Fruit fly (Drosophila melanogaster) whole organism, embryonic: ENCODE data around the gene CG31109.
A peak's percentile ranks its signal among the peaks of the same experiment; 100 is the strongest.

ENCODE experiments used
- Atf6 ChIP-seq: fragments of 200-800 bp; sonication (Bioruptor generic); IDR thresholded peaks from 2 replicates; pipeline ENCODE4 v1.3.6; 2022; ENCODE audit warnings: missing biosample characterization, missing genetic modification characterization
- Awh ChIP-seq: fragments of 200-800 bp; sonication (Bioruptor generic); IDR thresholded peaks from 2 replicates; pipeline ENCODE4, ENCODE4 v1.3.6; 2022; ENCODE audit warnings: missing biosample characterization, missing genetic modification characterization
- Bgb ChIP-seq: fragments of 200-800 bp; sonication (Bioruptor generic); IDR thresholded peaks from 2 replicates; pipeline ENCODE4 v1.3.6; 2022; ENCODE audit warnings: missing biosample characterization, missing genetic modification characterization; ENCODE audit not compliant: partially characterized antibody
- Blimp-1 ChIP-seq: fragments of 200-800 bp; sonication (Bioruptor generic); optimal IDR thresholded peaks from 3 replicates; lab custom pipeline; 2018; ENCODE audit warnings: missing biosample characterization, missing genetic modification characterization, mild to moderate bottlenecking, moderate library complexity, missing genetic modification reagents
- Bteb2 ChIP-seq: fragments of 200-800 bp; sonication (Bioruptor generic); optimal IDR thresholded peaks from 2 replicates; lab custom pipeline; 2016; ENCODE audit warnings: missing biosample characterization, missing genetic modification characterization
- CG10267 ChIP-seq: fragments of 200-800 bp; sonication (Bioruptor generic); optimal IDR thresholded peaks from 2 replicates; lab custom pipeline; 2018; ENCODE audit warnings: missing biosample characterization, mild to moderate bottlenecking, missing genetic modification characterization, moderate library complexity
- CG10431 ChIP-seq: fragments of 200-800 bp; sonication (Bioruptor generic); optimal IDR thresholded peaks from 3 replicates; lab custom pipeline; 2018; ENCODE audit warnings: missing biosample characterization, mild to moderate bottlenecking, missing genetic modification characterization
- CG11560 ChIP-seq: fragments of 200-800 bp; sonication (Bioruptor generic); IDR thresholded peaks from 3 replicates; pipeline ENCODE4 v1.3.6; 2022; ENCODE audit warnings: missing biosample characterization, missing genetic modification characterization
- CG12155 ChIP-seq: fragments of 200-800 bp; sonication (Bioruptor generic); optimal IDR thresholded peaks from 3 replicates; lab custom pipeline; 2016; ENCODE audit warnings: missing biosample characterization, missing genetic modification characterization
- CG14860 ChIP-seq: fragments of 200-800 bp; sonication (Bioruptor generic); IDR thresholded peaks from 3 replicates; pipeline ENCODE4 v1.3.6; 2022; ENCODE audit warnings: missing biosample characterization, missing genetic modification characterization; ENCODE audit not compliant: partially characterized antibody
- CG15601 ChIP-seq: fragments of 200-800 bp; sonication (Bioruptor generic); optimal IDR thresholded peaks from 3 replicates; lab custom pipeline; 2019; ENCODE audit warnings: missing biosample characterization, mild to moderate bottlenecking, missing genetic modification characterization, moderate library complexity
- CG1603 ChIP-seq: fragments of 200-800 bp; sonication (Bioruptor generic); optimal IDR thresholded peaks from 2 replicates; lab custom pipeline; 2019; ENCODE audit warnings: missing biosample characterization, mild to moderate bottlenecking, missing genetic modification characterization, moderate library complexity
- CG16813 ChIP-seq: fragments of 200-800 bp; sonication (Bioruptor generic); IDR thresholded peaks from 3 replicates; pipeline ENCODE4 v1.3.6; 2022; ENCODE audit warnings: missing biosample characterization, missing genetic modification characterization; ENCODE audit not compliant: partially characterized antibody
- CG17568 ChIP-seq: fragments of 200-800 bp; sonication (Bioruptor generic); optimal IDR thresholded peaks from 2 replicates; lab custom pipeline; 2018; ENCODE audit warnings: missing biosample characterization, mild to moderate bottlenecking, missing genetic modification characterization, moderate library complexity
- CG1832 ChIP-seq: fragments of 200-800 bp; sonication (Bioruptor generic); optimal IDR thresholded peaks from 2 replicates; lab custom pipeline; 2017; ENCODE audit warnings: missing biosample characterization, mild to moderate bottlenecking, missing genetic modification characterization, inconsistent platforms
- CG18619 ChIP-seq: fragments of 200-800 bp; sonication (Bioruptor generic); optimal IDR thresholded peaks from 3 replicates; lab custom pipeline; 2017; ENCODE audit warnings: missing biosample characterization, mild to moderate bottlenecking, missing genetic modification characterization
- CG18764 ChIP-seq: fragments of 200-800 bp; sonication (Bioruptor generic); optimal IDR thresholded peaks from 3 replicates; lab custom pipeline; 2016; ENCODE audit warnings: missing biosample characterization, missing genetic modification characterization
- CG2116 ChIP-seq: fragments of 200-800 bp; sonication (Bioruptor generic); optimal IDR thresholded peaks from 3 replicates; lab custom pipeline; 2018; ENCODE audit warnings: missing biosample characterization, mild to moderate bottlenecking, missing genetic modification characterization
- CG2129 ChIP-seq: fragments of 200-800 bp; sonication (Bioruptor generic); IDR thresholded peaks from 2 replicates; pipeline ENCODE4 v1.3.6; 2022; ENCODE audit warnings: missing biosample characterization, missing genetic modification characterization; ENCODE audit not compliant: partially characterized antibody
- CG2202 ChIP-seq: fragments of 200-800 bp; sonication (Bioruptor generic); optimal IDR thresholded peaks from 2 replicates; lab custom pipeline; 2018; ENCODE audit warnings: missing biosample characterization, mild to moderate bottlenecking, missing genetic modification characterization
- CG3847 ChIP-seq: fragments of 200-800 bp; sonication (Bioruptor generic); IDR thresholded peaks from 2 replicates; pipeline ENCODE4 v1.3.6; 2022; ENCODE audit warnings: missing biosample characterization, missing genetic modification characterization
- CG6175 ChIP-seq: fragments of 200-800 bp; sonication (Bioruptor generic); IDR thresholded peaks from 3 replicates; pipeline ENCODE4 v1.3.6; 2022; ENCODE audit warnings: missing biosample characterization, missing genetic modification characterization
- CG6813 ChIP-seq: fragments of 200-800 bp; sonication (Bioruptor generic); optimal IDR thresholded peaks from 2 replicates; lab custom pipeline; 2017; ENCODE audit warnings: missing biosample characterization, missing genetic modification characterization, mild to moderate bottlenecking, moderate library complexity, missing genetic modification reagents
- CG9437 ChIP-seq: fragments of 200-800 bp; sonication (Bioruptor generic); optimal IDR thresholded peaks from 2 replicates; lab custom pipeline; 2018; ENCODE audit warnings: missing biosample characterization, mild to moderate bottlenecking, missing genetic modification characterization
- Dfd ChIP-seq, 2 experiments: fragments of >200 bp; optimal IDR thresholded peaks; 2 replicates each; lab custom pipeline; 2017; ENCODE audit warnings: missing biosample characterization in 2 of 2, missing genetic modification characterization in 2 of 2
- Dll ChIP-seq: fragments of 200-800 bp; sonication (Bioruptor generic); IDR thresholded peaks from 4 replicates; pipeline ENCODE4 v1.3.6; 2022; ENCODE audit warnings: missing biosample characterization, missing genetic modification characterization; ENCODE audit not compliant: partially characterized antibody
- Dref ChIP-seq: fragments of 200-800 bp; sonication (Bioruptor generic); IDR thresholded peaks from 2 replicates; pipeline ENCODE4 v1.3.6; 2022; ENCODE audit warnings: missing biosample characterization, missing genetic modification characterization
- Hr39 ChIP-seq: fragments of >200 bp; optimal IDR thresholded peaks from 2 replicates; lab custom pipeline; 2017
- Hsf ChIP-seq: fragments of 200-800 bp; sonication (Bioruptor generic); optimal IDR thresholded peaks from 3 replicates; lab custom pipeline; 2016; ENCODE audit warnings: missing biosample characterization, missing genetic modification characterization
- MESR4 ChIP-seq: fragments of 200-800 bp; sonication (Bioruptor generic); optimal IDR thresholded peaks from 2 replicates; lab custom pipeline; 2018; ENCODE audit warnings: missing biosample characterization, mild to moderate bottlenecking, missing genetic modification characterization, moderate library complexity
- Med ChIP-seq: fragments of 200-800 bp; sonication (Bioruptor generic); peaks from one replicate; lab custom pipeline; 2016; ENCODE audit warnings: missing biosample characterization, missing genetic modification characterization, mild to moderate bottlenecking, inconsistent platforms, moderate library complexity
- Oaz ChIP-seq: fragments of 200-800 bp; sonication (Bioruptor generic); IDR thresholded peaks from 2 replicates; pipeline ENCODE4 v1.3.6; 2022; ENCODE audit warnings: missing biosample characterization, missing genetic modification characterization
- Poxn ChIP-seq: fragments of 200-800 bp; sonication (Bioruptor generic); IDR thresholded peaks from 2 replicates; pipeline ENCODE4 v1.3.6; 2022; ENCODE audit warnings: missing biosample characterization, missing genetic modification characterization
- Ptx1 ChIP-seq: fragments of 200-800 bp; sonication (Bioruptor generic); IDR thresholded peaks from 2 replicates; pipeline ENCODE4 v1.3.6; 2022; ENCODE audit warnings: missing biosample characterization, missing genetic modification characterization
- ap ChIP-seq: fragments of 200-800 bp; sonication (Bioruptor generic); IDR thresholded peaks from 2 replicates; pipeline ENCODE4 v1.3.6; 2022; ENCODE audit warnings: missing biosample characterization, missing genetic modification characterization
- ci ChIP-seq: fragments of 200-800 bp; sonication (Bioruptor generic); IDR thresholded peaks from 3 replicates; pipeline ENCODE4 v1.3.6; 2022; ENCODE audit warnings: missing biosample characterization, missing genetic modification characterization
- crp ChIP-seq, 2 experiments: fragments of 200-800 bp; sonication (Bioruptor generic); optimal IDR thresholded peaks; 2 replicates in 1 of 2; 3 replicates in 1 of 2; lab custom pipeline; 2017; ENCODE audit warnings: missing biosample characterization in 2 of 2, missing genetic modification characterization in 2 of 2, mild to moderate bottlenecking in 1 of 2, moderate library complexity in 1 of 2
- dan ChIP-seq: fragments of 200-800 bp; sonication (Bioruptor generic); IDR thresholded peaks from 2 replicates; pipeline ENCODE4 v1.3.6; 2022; ENCODE audit warnings: missing biosample characterization, missing genetic modification characterization
- danr ChIP-seq: fragments of 200-800 bp; sonication (Bioruptor generic); IDR thresholded peaks from 2 replicates; pipeline ENCODE4 v1.3.6; 2022; ENCODE audit warnings: missing biosample characterization, missing genetic modification characterization
- dpn ChIP-seq, 2 experiments: fragments of 200-800 bp; sonication (Bioruptor generic); optimal IDR thresholded peaks; 3 replicates each; lab custom pipeline; 2016; ENCODE audit warnings: missing biosample characterization in 2 of 2, missing genetic modification characterization in 2 of 2
- fru ChIP-seq: fragments of >200 bp; optimal IDR thresholded peaks from 2 replicates; lab custom pipeline; 2017
- ftz-f1 ChIP-seq: fragments of 200-800 bp; sonication (Bioruptor generic); optimal IDR thresholded peaks from 2 replicates; lab custom pipeline; 2016; ENCODE audit warnings: missing biosample characterization, missing genetic modification characterization
- hkb ChIP-seq, 2 experiments: fragments of 200-800 bp in 1 of 2; fragments of >200 bp in 1 of 2; sonication (Bioruptor generic) in 1 of 2; IDR thresholded peaks in 1 of 2; optimal IDR thresholded peaks in 1 of 2; 2 replicates each; pipeline versions ENCODE4 v1.3.6 to Lab custom; 2017 to 2022; ENCODE audit warnings: missing biosample characterization in 1 of 2, missing genetic modification characterization in 1 of 2
- hth ChIP-seq: fragments of >200 bp; optimal IDR thresholded peaks from 2 replicates; lab custom pipeline; 2017; ENCODE audit warnings: inconsistent platforms
- jing ChIP-seq: fragments of 200-800 bp; sonication (Bioruptor generic); optimal IDR thresholded peaks from 2 replicates; lab custom pipeline; 2018; ENCODE audit warnings: missing biosample characterization, mild to moderate bottlenecking, missing genetic modification characterization
- lola ChIP-seq, 3 experiments: fragments of >200 bp in 2 of 3; fragments of 200-800 bp in 1 of 3; sonication (Bioruptor generic) in 1 of 3; optimal IDR thresholded peaks; 2 replicates each; lab custom pipeline; 2017 to 2019; ENCODE audit warnings: missing biosample characterization in 3 of 3, missing genetic modification characterization in 3 of 3, mild to moderate bottlenecking in 1 of 3, moderate library complexity in 1 of 3
- nom ChIP-seq: fragments of 200-800 bp; sonication (Bioruptor generic); optimal IDR thresholded peaks from 2 replicates; lab custom pipeline; 2017; ENCODE audit warnings: missing biosample characterization, missing genetic modification characterization, mild to moderate bottlenecking, moderate library complexity, missing genetic modification reagents
- p53 ChIP-seq: fragments of 200-800 bp; sonication (Bioruptor generic); optimal IDR thresholded peaks from 2 replicates; lab custom pipeline; 2016; ENCODE audit warnings: missing biosample characterization, missing genetic modification characterization
- pzg ChIP-seq: fragments of 200-800 bp; sonication (Bioruptor generic); optimal IDR thresholded peaks from 3 replicates; lab custom pipeline; 2018; ENCODE audit warnings: missing biosample characterization, mild to moderate bottlenecking, missing genetic modification characterization, moderate library complexity
- tin ChIP-seq: fragments of 200-800 bp; sonication (Bioruptor generic); optimal IDR thresholded peaks from 3 replicates; lab custom pipeline; 2016; ENCODE audit warnings: missing biosample characterization, missing genetic modification characterization
- wek ChIP-seq: fragments of 200-800 bp; sonication (Bioruptor generic); optimal IDR thresholded peaks from 3 replicates; lab custom pipeline; 2018; ENCODE audit warnings: missing biosample characterization, mild to moderate bottlenecking, missing genetic modification characterization, moderate library complexity
- yki ChIP-seq: fragments of >200 bp; optimal IDR thresholded peaks from 3 replicates; lab custom pipeline; 2018

Gene CG31109

dm6 chr3R:25023056-25023455 is 31.4 kb downstream of the CG31109 start, which contains the start of gene beta4GalT7 (continued):
- TF ChIP-seq CG18764 (GFP tag; lab: Kevin White, UChicago) (no peak), crp (GFP tag; optimal IDR thresholded peaks at IDR 0.05; lab: Kevin White, UChicago) (no peak), fru (no peak), dpn (GFP tag; optimal IDR thresholded peaks at IDR 0.05; lab: Kevin White, UChicago) (no peak), Oaz (GFP tag; lab: Robert Waterston, UW) (no peak), Hsf (GFP tag; lab: Kevin White, UChicago) (no peak), wek (GFP tag; lab: Kevin White, UChicago) (no peak), CG6175 (no peak), CG10431 (no peak), ci (GFP tag; lab: Robert Waterston, UW) (no peak), CG14860 (GFP tag; lab: Robert Waterston, UW) (no peak), Blimp-1 (GFP tag; lab: Kevin White, UChicago) (no peak), CG1603 (tag; lab: Kevin White, UChicago) (peak; percentile 46), CG2202 (tag; lab: Kevin White, UChicago) (no peak), CG10267 (tag; lab: Kevin White, UChicago) (no peak), jing (GFP tag; lab: Kevin White, UChicago) (no peak), Poxn (GFP tag; lab: Robert Waterston, UW) (no peak), Dfd (GFP tag; optimal IDR thresholded peaks at IDR 0.05; lab: Kevin White, UChicago) (no peak), Ptx1 (GFP tag; lab: Robert Waterston, UW) (no peak), tin (no peak), CG3847 (GFP tag; lab: Robert Waterston, UW) (no peak), Bteb2 (GFP tag; lab: Kevin White, UChicago) (no peak), CG12155 (GFP tag; lab: Kevin White, UChicago) (no peak), MESR4 (peak; percentile 17), Awh (no peak), pzg (GFP tag; lab: Kevin White, UChicago) (peak; percentile 57), CG17568 (GFP tag; lab: Kevin White, UChicago) (no peak), lola (GFP tag; optimal IDR thresholded peaks at IDR 0.05; lab: Kevin White, UChicago) (no peak), hkb (optimal IDR thresholded peaks at IDR 0.05; lab: Kevin White, UChicago) (no peak), hkb (GFP tag; IDR thresholded peaks at IDR 0.05; lab: Robert Waterston, UW) (no peak), CG2116 (GFP tag; lab: Kevin White, UChicago) (peak; percentile 57), ap (GFP tag; lab: Robert Waterston, UW) (no peak), CG16813 (GFP tag; lab: Robert Waterston, UW) (no peak; the same call in 2 of the 3 replicates), Dll (GFP tag; lab: Robert Waterston, UW) (no peak), nom (GFP tag; lab: Kevin White, UChicago) (no peak), CG18619 (GFP tag; lab: Kevin White, UChicago) (no peak), Dref (peak; percentile 70), CG11560 (peak; percentile 97), Med (GFP tag; lab: Kevin White, UChicago) (peak; percentile 36), dan (GFP tag; lab: Robert Waterston, UW) (no peak), CG9437 (no peak), CG2129 (GFP tag; lab: Robert Waterston, UW) (no peak), yki (no peak), hth (lab: Kevin White, UChicago) (no peak), Atf6 (GFP tag; lab: Robert Waterston, UW) (no peak), CG15601 (tag; lab: Kevin White, UChicago) (no peak), CG1832 (GFP tag; lab: Kevin White, UChicago) (no peak), p53 (GFP tag; lab: Kevin White, UChicago) (no peak), danr (GFP tag; lab: Robert Waterston, UW) (no peak), CG6813 (GFP tag; lab: Kevin White, UChicago) (no peak), ftz-f1 (GFP tag; lab: Kevin White, UChicago) (no peak), Hr39 (lab: Kevin White, UChicago) (no peak), Bgb (GFP tag; lab: Robert Waterston, UW) (no peak)
